Fruit fly (Drosophila melanogaster): ENCODE results near the gene CG31467.
A peak's percentile ranks its signal among the peaks of the same experiment; 100 is the strongest.

Gene CG31467

DNA sequence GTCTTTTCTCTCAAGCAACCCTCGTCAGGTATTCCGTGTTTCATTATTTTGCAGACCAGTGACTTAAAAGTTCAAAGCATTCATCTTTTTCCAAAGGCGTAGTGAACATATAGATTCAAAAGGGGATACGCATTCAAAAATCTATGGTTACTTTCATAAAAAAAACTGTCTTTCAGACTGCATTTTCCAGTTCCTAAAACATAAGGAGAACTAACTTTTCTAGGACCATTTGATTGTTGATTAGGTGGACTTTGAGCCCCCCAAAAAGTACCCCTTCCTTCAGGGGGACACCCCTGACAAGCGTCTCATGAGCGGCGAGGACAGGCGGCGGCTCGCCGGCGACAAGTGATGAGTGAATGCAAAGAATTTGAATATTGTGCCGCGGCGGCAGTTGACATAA is 33.1 kb downstream of the CG31467 start (continued):
- peak; percentile 3 for TF ChIP-seq spab (GFP tag; optimal IDR thresholded peaks at IDR 0.05)
- TF ChIP-seq OdsH (GFP tag; optimal IDR thresholded peaks at IDR 0.05), result no peak
- no peak for TF ChIP-seq CG32006 (GFP tag; optimal IDR thresholded peaks at IDR 0.05)
- TF ChIP-seq ss (GFP tag; optimal IDR thresholded peaks at IDR 0.05), result no peak
- no peak for TF ChIP-seq Lpt (GFP tag; optimal IDR thresholded peaks at IDR 0.05)
- peak; percentile 6 for TF ChIP-seq Sox102F (GFP tag; optimal IDR thresholded peaks at IDR 0.05)
- no peak for TF ChIP-seq Sox15 (GFP tag; optimal IDR thresholded peaks at IDR 0.05)
- TF ChIP-seq CG8119 (GFP tag; IDR thresholded peaks at IDR 0.05), result no peak
- peak; percentile 7 for TF ChIP-seq achi (GFP tag; optimal IDR thresholded peaks at IDR 0.05)
- TF ChIP-seq lz (GFP tag; optimal IDR thresholded peaks at IDR 0.05), result peak; percentile 28
- peak; percentile 22 for TF ChIP-seq CG31627 (GFP tag; optimal IDR thresholded peaks at IDR 0.05)
- peak; percentile 18 for TF ChIP-seq esn (GFP tag; optimal IDR thresholded peaks at IDR 0.05)

DNA sequence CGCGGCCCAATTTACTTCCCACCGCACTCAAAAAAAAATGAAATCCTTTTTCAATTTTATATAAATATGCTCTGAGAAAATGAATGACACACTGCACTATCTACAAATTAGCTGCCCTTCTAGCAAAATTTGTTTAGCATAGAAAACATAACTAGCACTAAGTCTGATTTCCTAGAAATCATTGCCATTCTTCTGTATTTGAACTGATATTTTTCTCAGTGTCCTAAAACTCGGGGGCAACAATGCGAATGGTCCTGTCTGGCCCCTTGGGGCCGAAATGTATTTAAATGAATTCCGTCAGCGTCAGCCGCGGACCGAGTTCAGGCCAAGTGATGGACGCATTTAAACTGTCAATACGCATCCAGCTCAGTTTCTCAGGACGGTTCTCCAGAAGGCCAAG is 34.0 kb downstream of the CG31467 start:
- peak; percentile 18 for TF ChIP-seq lz (GFP tag; optimal IDR thresholded peaks at IDR 0.05)
- no peak for TF ChIP-seq Hr4 (GFP tag; optimal IDR thresholded peaks at IDR 0.05)
- TF ChIP-seq salr (GFP tag; optimal IDR thresholded peaks at IDR 0.05), result no peak
- TF ChIP-seq Hr38 (GFP tag; optimal IDR thresholded peaks at IDR 0.05), result no peak
- TF ChIP-seq CG34406 (GFP tag; optimal IDR thresholded peaks at IDR 0.05), result no peak
- no peak for TF ChIP-seq CG3919 (GFP tag; optimal IDR thresholded peaks at IDR 0.05)
- peak; percentile 51 for TF ChIP-seq Eip78C (GFP tag)
- TF ChIP-seq CG11902 (GFP tag; optimal IDR thresholded peaks at IDR 0.05), result no peak
- no peak for TF ChIP-seq CG6792 (GFP tag; optimal IDR thresholded peaks at IDR 0.05)
- no peak for TF ChIP-seq CG6808 (GFP tag; optimal IDR thresholded peaks at IDR 0.05)
- no peak for TF ChIP-seq dsx (GFP tag; optimal IDR thresholded peaks at IDR 0.05; ENCODE audit: poor library complexity, severe bottlenecking)
- no peak for TF ChIP-seq vri (GFP tag; optimal IDR thresholded peaks at IDR 0.05)
- peak; percentile 18 for TF ChIP-seq esn (GFP tag; optimal IDR thresholded peaks at IDR 0.05)
- TF ChIP-seq CG15336 (GFP tag; IDR thresholded peaks at IDR 0.05), result no peak
- TF ChIP-seq Sox14 (GFP tag; optimal IDR thresholded peaks at IDR 0.05), result no peak
- TF ChIP-seq CG3032 (tag; optimal IDR thresholded peaks at IDR 0.05), result no peak
- no peak for TF ChIP-seq pdm3 (GFP tag; optimal IDR thresholded peaks at IDR 0.05)
- TF ChIP-seq Hr39 (GFP tag; optimal IDR thresholded peaks at IDR 0.05), result peak; percentile 2
- TF ChIP-seq CG1621 (tag; optimal IDR thresholded peaks at IDR 0.05), result no peak
- TF ChIP-seq eg (GFP tag; IDR thresholded peaks at IDR 0.05), result no peak
- no peak for TF ChIP-seq Blimp-1 (GFP tag; optimal IDR thresholded peaks at IDR 0.05)
- no peak for TF ChIP-seq CG9139 (GFP tag; optimal IDR thresholded peaks at IDR 0.05)
- no peak for TF ChIP-seq Lpt (GFP tag; optimal IDR thresholded peaks at IDR 0.05)
- no peak for TF ChIP-seq fkh (GFP tag; optimal IDR thresholded peaks at IDR 0.05)
- no peak for TF ChIP-seq CG16779 (tag; optimal IDR thresholded peaks at IDR 0.05)
- peak; percentile 5 for TF ChIP-seq Sox102F (GFP tag; optimal IDR thresholded peaks at IDR 0.05)
- no peak for TF ChIP-seq CG31627 (GFP tag; optimal IDR thresholded peaks at IDR 0.05)
- TF ChIP-seq CG10669 (GFP tag; optimal IDR thresholded peaks at IDR 0.05), result no peak
- TF ChIP-seq Smox (GFP tag; optimal IDR thresholded peaks at IDR 0.05), result peak; percentile 20
- no peak for TF ChIP-seq CG4318 (GFP tag; optimal IDR thresholded peaks at IDR 0.05)
- no peak for TF ChIP-seq CG7368 (GFP tag; optimal IDR thresholded peaks at IDR 0.05)
- no peak for TF ChIP-seq CG6163 (GFP tag; IDR thresholded peaks at IDR 0.05)
- no peak for TF ChIP-seq CG6854 (GFP tag; optimal IDR thresholded peaks at IDR 0.05)
- TF ChIP-seq Met (GFP tag; optimal IDR thresholded peaks at IDR 0.05), result peak; percentile 24
- no peak for TF ChIP-seq CG11762 (GFP tag; optimal IDR thresholded peaks at IDR 0.05; ENCODE audit: insufficient read depth)
- TF ChIP-seq acj6 (GFP tag; optimal IDR thresholded peaks at IDR 0.05), result no peak
- no peak for TF ChIP-seq CG6276 (GFP tag; optimal IDR thresholded peaks at IDR 0.05)
- no peak for TF ChIP-seq Ets96B (tag; optimal IDR thresholded peaks at IDR 0.05)
- TF ChIP-seq svp (GFP tag), result peak; percentile 76
- no peak for TF ChIP-seq CG32006 (GFP tag; optimal IDR thresholded peaks at IDR 0.05)
